Worm (Caenorhabditis elegans) whole organism, young adult: ENCODE measurements around the gene C25E10.5.

Source experiments
- B0261.1 ChIP-seq: sonication (generic microtip); optimal IDR thresholded peaks from 2 replicates; lab custom pipeline; 2016; ENCODE audit warnings: mild to moderate bottlenecking, missing genetic modification characterization, moderate library complexity, missing compliant biosample characterization
- C17E4.6 ChIP-seq: fragments of 200-800 bp; sonication (Bioruptor generic); IDR thresholded peaks from 2 replicates; pipeline ENCODE4 v1.3.6; 2022; ENCODE audit warnings: missing genetic modification reagents, missing genetic modification characterization, missing compliant biosample characterization
- F23B12.7 ChIP-seq: sonication (generic microtip); optimal IDR thresholded peaks from 2 replicates; lab custom pipeline; 2017; ENCODE audit warnings: missing genetic modification characterization, mild to moderate bottlenecking, missing compliant biosample characterization, antibody characterized with exemption, moderate library complexity; ENCODE audit not compliant: insufficient read depth
- F37B4.10 ChIP-seq: fragments of 200-800 bp; sonication (Bioruptor generic); IDR thresholded peaks from 2 replicates; pipeline ENCODE4 v1.3.6; 2022; ENCODE audit warnings: missing genetic modification characterization, missing compliant biosample characterization
- F39B2.1 ChIP-seq: fragments of 200-800 bp; sonication (Bioruptor generic); IDR thresholded peaks from 2 replicates; pipeline ENCODE4 v1.3.6; 2022; ENCODE audit warnings: missing genetic modification reagents, missing genetic modification characterization, missing compliant biosample characterization
- F52B5.7 ChIP-seq: sonication (generic microtip); optimal IDR thresholded peaks from 2 replicates; lab custom pipeline; 2016; ENCODE audit warnings: mild to moderate bottlenecking, missing genetic modification characterization, missing compliant biosample characterization
- T26A5.8 ChIP-seq: sonication (generic microtip); optimal IDR thresholded peaks from 2 replicates; lab custom pipeline; 2016; ENCODE audit warnings: missing genetic modification characterization, missing compliant biosample characterization
- Y53F4B.3 ChIP-seq: fragments of 200-800 bp; sonication (Bioruptor generic); IDR thresholded peaks from 2 replicates; pipeline ENCODE4 v1.3.6; 2022; ENCODE audit warnings: missing genetic modification reagents, missing genetic modification characterization, missing compliant biosample characterization
- Y53G8AR.9 ChIP-seq: fragments of 200-800 bp; sonication (Bioruptor generic); conservative IDR thresholded peaks from 2 replicates; pipeline ENCODE4 v1.3.6; 2022; ENCODE audit warnings: missing genetic modification reagents, missing genetic modification characterization, missing compliant biosample characterization
- Y56A3A.18 ChIP-seq: fragments of 200-800 bp; sonication (Bioruptor generic); IDR thresholded peaks from 2 replicates; pipeline ENCODE4 v1.3.6; 2022; ENCODE audit warnings: missing genetic modification reagents, missing genetic modification characterization, missing compliant biosample characterization
- Y95B8A.8 ChIP-seq: fragments of 200-800 bp; sonication (Bioruptor generic); IDR thresholded peaks from 2 replicates; pipeline ENCODE4 v1.3.6; 2022; ENCODE audit warnings: missing genetic modification reagents, missing genetic modification characterization, missing compliant biosample characterization
- akir-1 ChIP-seq: fragments of 200-800 bp; sonication (Bioruptor generic); optimal IDR thresholded peaks from 2 replicates; lab custom pipeline; 2018; ENCODE audit warnings: mild to moderate bottlenecking, missing genetic modification characterization, moderate library complexity, missing compliant biosample characterization
- aptf-3 ChIP-seq: fragments of 200-800 bp; sonication (Bioruptor generic); IDR thresholded peaks from 2 replicates; pipeline ENCODE4 v1.3.6; 2022; ENCODE audit warnings: missing genetic modification characterization, missing compliant biosample characterization
- bed-2 ChIP-seq: fragments of 200-800 bp; sonication (Bioruptor generic); IDR thresholded peaks from 2 replicates; pipeline ENCODE4 v1.3.6; 2022; ENCODE audit warnings: missing genetic modification reagents, missing genetic modification characterization, missing compliant biosample characterization
- ceh-27 ChIP-seq: fragments of 200-800 bp; sonication (Bioruptor generic); optimal IDR thresholded peaks from 2 replicates; lab custom pipeline; 2018; ENCODE audit warnings: mild to moderate bottlenecking, missing genetic modification characterization, moderate library complexity, missing compliant biosample characterization
- ceh-58 ChIP-seq: fragments of 200-800 bp; sonication (Bioruptor generic); IDR thresholded peaks from 2 replicates; pipeline ENCODE4 v1.3.6; 2022; ENCODE audit warnings: missing genetic modification characterization, missing compliant biosample characterization
- chd-7 ChIP-seq: sonication (generic microtip); optimal IDR thresholded peaks from 2 replicates; lab custom pipeline; 2016; ENCODE audit warnings: mild to moderate bottlenecking, missing genetic modification characterization, moderate library complexity, missing compliant biosample characterization
- dpff-1 ChIP-seq: sonication (generic microtip); optimal IDR thresholded peaks from 2 replicates; lab custom pipeline; 2017; ENCODE audit warnings: mild to moderate bottlenecking, missing genetic modification characterization, missing compliant biosample characterization
- egl-18 ChIP-seq: fragments of 200-800 bp; sonication (Bioruptor generic); IDR thresholded peaks from 2 replicates; pipeline ENCODE4 v1.3.6; 2022; ENCODE audit warnings: missing genetic modification reagents, missing genetic modification characterization, missing compliant biosample characterization
- ets-4 ChIP-seq: fragments of 200-800 bp; sonication (Bioruptor generic); optimal IDR thresholded peaks from 2 replicates; lab custom pipeline; 2018; ENCODE audit warnings: mild to moderate bottlenecking, missing genetic modification characterization, missing compliant biosample characterization
- fkh-3 ChIP-seq: sonication (generic microtip); optimal IDR thresholded peaks from 2 replicates; lab custom pipeline; 2016; ENCODE audit warnings: mild to moderate bottlenecking, missing genetic modification characterization, missing compliant biosample characterization
- gei-17 ChIP-seq: fragments of 200-800 bp; sonication (Bioruptor generic); optimal IDR thresholded peaks from 2 replicates; lab custom pipeline; 2018; ENCODE audit warnings: mild to moderate bottlenecking, missing genetic modification characterization, missing compliant biosample characterization
- hlh-12 ChIP-seq: sonication (generic microtip); optimal IDR thresholded peaks from 2 replicates; lab custom pipeline; 2016; ENCODE audit warnings: missing genetic modification characterization, missing compliant biosample characterization
- lir-1 ChIP-seq: fragments of 200-800 bp; sonication (Bioruptor generic); conservative IDR thresholded peaks from 2 replicates; pipeline ENCODE4 v1.3.6; 2022; ENCODE audit warnings: missing genetic modification reagents, missing genetic modification characterization, missing compliant biosample characterization
- madf-10 ChIP-seq: sonication (generic microtip); optimal IDR thresholded peaks from 2 replicates; lab custom pipeline; 2016; ENCODE audit warnings: mild to moderate bottlenecking, missing genetic modification characterization, missing compliant biosample characterization
- nhr-120 ChIP-seq: fragments of 200-800 bp; sonication (Bioruptor generic); IDR thresholded peaks from 2 replicates; pipeline ENCODE4 v1.3.6; 2022; ENCODE audit warnings: missing genetic modification characterization, missing compliant biosample characterization
- nhr-80 ChIP-seq: sonication (generic microtip); optimal IDR thresholded peaks from 2 replicates; lab custom pipeline; 2016; ENCODE audit warnings: missing genetic modification characterization, missing compliant biosample characterization
- pbrm-1 ChIP-seq: fragments of 200-800 bp; sonication (Bioruptor generic); IDR thresholded peaks from 2 replicates; pipeline ENCODE4 v1.3.6; 2022; ENCODE audit warnings: missing genetic modification reagents, missing genetic modification characterization, missing compliant biosample characterization
- pha-4 ChIP-seq: fragments of 150-350 bp; sonication (generic microtip); optimal IDR thresholded peaks from 2 replicates; lab custom pipeline; 2014; ENCODE audit warnings: missing biosample characterization, missing genetic modification reagents, missing genetic modification characterization
- repo-1 ChIP-seq: sonication (generic microtip); optimal IDR thresholded peaks from 2 replicates; lab custom pipeline; 2017; ENCODE audit warnings: mild to moderate bottlenecking, missing genetic modification characterization, missing compliant biosample characterization
- snpc-1.1 ChIP-seq: sonication (generic microtip); optimal IDR thresholded peaks from 2 replicates; lab custom pipeline; 2017; ENCODE audit warnings: missing genetic modification characterization, mild to moderate bottlenecking, missing compliant biosample characterization, antibody characterized with exemption, moderate library complexity, missing genotype, missing genetic modification reagents; ENCODE audit not compliant: insufficient read depth
- snpc-4 ChIP-seq, 5 experiments: fragments of 150-350 bp in 1 of 5; sonication (generic microtip) in 4 of 5; optimal IDR thresholded peaks; 2 replicates each; lab custom pipeline; 2014 to 2018; ENCODE audit warnings: missing genetic modification characterization in 5 of 5, missing biosample characterization in 3 of 5, antibody characterized with exemption in 2 of 5, mild to moderate bottlenecking in 2 of 5, missing compliant biosample characterization in 2 of 5, missing genotype in 2 of 5, moderate library complexity in 2 of 5, missing genetic modification reagents in 1 of 5
- tlf-1 ChIP-seq: fragments of 200-800 bp; sonication (Bioruptor generic); optimal IDR thresholded peaks from 2 replicates; lab custom pipeline; 2018; ENCODE audit warnings: mild to moderate bottlenecking, missing genetic modification characterization, missing compliant biosample characterization
- unc-130 ChIP-seq: sonication (generic microtip); optimal IDR thresholded peaks from 2 replicates; lab custom pipeline; 2016; ENCODE audit warnings: missing genetic modification reagents, missing genetic modification characterization, missing compliant biosample characterization
- ztf-26 ChIP-seq: sonication (generic microtip); optimal IDR thresholded peaks from 2 replicates; lab custom pipeline; 2017; ENCODE audit warnings: missing genetic modification characterization, missing compliant biosample characterization
- ztf-28 ChIP-seq: fragments of 200-800 bp; sonication (Bioruptor generic); IDR thresholded peaks from 2 replicates; pipeline ENCODE4 v1.3.6; 2022; ENCODE audit warnings: missing genetic modification reagents, missing genetic modification characterization, missing compliant biosample characterization
- ztf-6 ChIP-seq: fragments of 200-800 bp; sonication (Bioruptor generic); IDR thresholded peaks from 2 replicates; pipeline ENCODE4 v1.3.6; 2022; ENCODE audit warnings: missing genetic modification reagents, missing genetic modification characterization, missing compliant biosample characterization

The C25E10.5 gene

ce11 chrV:9030248-9030647 lies at the start of gene C25E10.5:
Gene C25E10.5, plus strand, starts transcription at chrV:9030548.
- TF ChIP-seq F37B4.10 (no peak), Y95B8A.8 (GFP tag; lab: Robert Waterston, UW) (no peak), chd-7 (tag; lab: Kevin White, UChicago) (no peak), hlh-12 (tag; lab: Kevin White, UChicago) (no peak), egl-18 (GFP tag; lab: Robert Waterston, UW) (no peak), ztf-6 (GFP tag; lab: Robert Waterston, UW) (no peak), Y56A3A.18 (no peak), ceh-27 (GFP tag; lab: Kevin White, UChicago) (no peak), C17E4.6 (no peak), lir-1 (GFP tag; lab: Robert Waterston, UW) (no peak), gei-17 (no peak), ceh-58 (no peak), ztf-26 (no peak), Y53F4B.3 (GFP tag; lab: Robert Waterston, UW) (no peak)

DNA sequence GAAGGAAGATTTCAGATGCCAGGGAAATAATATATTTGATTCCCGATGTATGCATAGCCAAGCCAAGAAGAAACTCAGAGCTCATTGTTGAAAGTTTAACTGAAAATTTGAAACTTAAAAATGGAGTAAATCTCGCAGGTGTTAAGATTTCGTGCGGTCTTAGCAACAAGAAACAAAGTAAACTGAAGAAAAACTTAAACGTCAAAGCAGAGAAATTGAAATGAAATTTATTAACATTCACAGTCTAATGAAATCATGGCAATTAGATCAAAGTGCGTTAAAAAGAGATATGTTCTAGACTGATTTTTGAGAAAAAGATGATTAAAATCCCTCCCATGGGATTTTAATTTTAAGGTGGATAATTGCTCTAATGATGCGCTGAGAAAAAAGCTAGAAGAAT lies 49.5 kb upstream of the C25E10.5 start, which contains the start of gene str-84:
Gene str-84 (minus strand): TSS at position 101 of the 400 bp plus-strand sequence.
- TF ChIP-seq tlf-1 (GFP tag; lab: Kevin White, UChicago) (no peak), T26A5.8 (tag; lab: Kevin White, UChicago) (no peak), snpc-1.1 (tag; lab: Kevin White, UChicago) (no peak), Y53G8AR.9 (GFP tag; lab: Robert Waterston, UW) (no peak), F37B4.10 (no peak), aptf-3 (GFP tag; lab: Robert Waterston, UW) (no peak), akir-1 (GFP tag; lab: Kevin White, UChicago) (no peak), nhr-80 (tag; lab: Kevin White, UChicago) (no peak), B0261.1 (tag; lab: Kevin White, UChicago) (no peak), ets-4 (no peak), bed-2 (GFP tag; lab: Robert Waterston, UW) (no peak), ztf-28 (GFP tag; lab: Robert Waterston, UW) (no peak), unc-130 (GFP tag; lab: Kevin White, UChicago) (no peak), dpff-1 (tag; lab: Kevin White, UChicago) (no peak), ceh-58 (no peak), madf-10 (no peak), hlh-12 (tag; lab: Kevin White, UChicago) (no peak), repo-1 (no peak)

DNA sequence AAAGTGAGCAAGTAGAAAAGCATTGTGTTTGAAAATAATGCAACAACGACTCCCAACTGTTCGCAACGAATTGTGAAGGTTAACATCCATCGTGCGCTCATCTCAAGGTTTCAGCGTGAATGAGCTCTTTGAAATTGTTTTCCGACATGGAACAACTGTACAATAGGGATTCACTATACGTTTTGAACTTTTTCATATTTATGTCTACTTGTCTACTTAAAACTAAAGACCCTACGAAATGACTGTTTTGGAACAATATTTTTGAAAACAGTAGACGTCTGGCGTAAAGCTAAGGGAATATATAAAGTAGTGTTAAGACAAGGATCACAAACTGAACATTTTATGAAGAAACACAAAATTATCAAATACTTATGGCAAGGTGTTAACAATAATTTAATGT lies 46.7 kb upstream of the C25E10.5 start, which contains the start of gene str-86:
Gene str-86 (minus strand): TSS at position 101 of the 400 bp plus-strand sequence.
- TF ChIP-seq ceh-27 (GFP tag; lab: Kevin White, UChicago) (no peak), F23B12.7 (no peak), nhr-120 (GFP tag; lab: Robert Waterston, UW) (no peak), unc-130 (GFP tag; lab: Kevin White, UChicago) (no peak), T26A5.8 (tag; lab: Kevin White, UChicago) (no peak), F39B2.1 (no peak), pbrm-1 (GFP tag; lab: Robert Waterston, UW) (no peak), Y53F4B.3 (GFP tag; lab: Robert Waterston, UW) (no peak), F52B5.7 (tag; lab: Kevin White, UChicago) (no peak), snpc-4 (GFP tag; optimal IDR thresholded peaks at IDR 0.05; lab: Kevin White, UChicago) (no peak), snpc-4 (tag; optimal IDR thresholded peaks at IDR 0.05; lab: Kevin White, UChicago) (no peak), pha-4 (no peak), fkh-3 (no peak)
